Worm (Caenorhabditis elegans): Measurements from ENCODE around the gene ZK177.1.

The ZK177.1 gene

ce11 chrII:5543476-5544144, 15.7 kb downstream of the ZK177.1 start (continued):
- peak; percentile 77 for TF ChIP-seq fos-1 (tag; optimal IDR thresholded peaks at IDR 0.05)
- peak; percentile 93 for TF ChIP-seq ces-1 (GFP tag; optimal IDR thresholded peaks at IDR 0.05)
- peak; percentile 96 for TF ChIP-seq F37D6.2 (tag; optimal IDR thresholded peaks at IDR 0.05)
- TF ChIP-seq madf-5 (GFP tag; IDR thresholded peaks at IDR 0.05) = peak in 1 of 2 experiments; percentile 33; a peak in 1 of 4 replicates
- peak; percentile 65 for TF ChIP-seq lin-15B (tag; optimal IDR thresholded peaks at IDR 0.05)
- peak; percentile 42 for TF ChIP-seq ztf-11 (tag; optimal IDR thresholded peaks at IDR 0.05)
- TF ChIP-seq ceh-82 (tag; optimal IDR thresholded peaks at IDR 0.05) = no peak
- peak; percentile 85; the same call in 1 of the 2 replicates for TF ChIP-seq mxl-2 (GFP tag; conservative IDR thresholded peaks at IDR 0.05)
- TF ChIP-seq nhr-41 (GFP tag; IDR thresholded peaks at IDR 0.05) = peak; percentile 88
- peak; percentile 97 for TF ChIP-seq nhr-102 (tag; optimal IDR thresholded peaks at IDR 0.05)

- TF ChIP-seq egl-43 (GFP tag; IDR thresholded peaks at IDR 0.05) (peak; percentile 65; the same call in 1 of the 2 replicates), ceh-44 (GFP tag; IDR thresholded peaks at IDR 0.05) (no peak), dmd-6 (GFP tag; IDR thresholded peaks at IDR 0.05) (peak; percentile 80), F44E2.7 (GFP tag; IDR thresholded peaks at IDR 0.05) (no peak), pha-4 (GFP tag; IDR thresholded peaks at IDR 0.05) (peak; percentile 16; the same call in 1 of the 2 replicates), pha-4 (tag; optimal IDR thresholded peaks at IDR 0.05) (no peak), ceh-28 (tag; optimal IDR thresholded peaks at IDR 0.05) (no peak), nhr-6 (tag; optimal IDR thresholded peaks at IDR 0.05) (no peak), rbr-2 (tag; optimal IDR thresholded peaks at IDR 0.05) (no peak), arid-1 (GFP tag; conservative IDR thresholded peaks at IDR 0.05) (peak; percentile 74), zfp-3 (GFP tag; conservative IDR thresholded peaks at IDR 0.05) (no peak), ceh-32 (tag; optimal IDR thresholded peaks at IDR 0.05; ENCODE audit: poor library complexity) (no peak), nhr-77 (tag; optimal IDR thresholded peaks at IDR 0.05) (peak; percentile 15), F37D6.2 (tag; optimal IDR thresholded peaks at IDR 0.05) (no peak), dpl-1 (GFP tag; optimal IDR thresholded peaks at IDR 0.05) (peak; percentile 57), spr-1 (tag; optimal IDR thresholded peaks at IDR 0.05) (no peak), mep-1 (tag; optimal IDR thresholded peaks at IDR 0.05) (peak; percentile 76), ZK337.2 (GFP tag; IDR thresholded peaks at IDR 0.05) (no peak), sdz-12 (GFP tag; optimal IDR thresholded peaks at IDR 0.05) (no peak), lin-1 (GFP tag; IDR thresholded peaks at IDR 0.05) (peak; percentile 59; the same call in 1 of the 2 replicates), tag-97 (GFP tag; IDR thresholded peaks at IDR 0.05) (no peak), mdl-1 (tag; optimal IDR thresholded peaks at IDR 0.05) (peak in 1 of 2 experiments; percentile 45), tra-1 (GFP tag; IDR thresholded peaks at IDR 0.05) (no peak), pqm-1 (tag; optimal IDR thresholded peaks at IDR 0.05) (no peak), unc-130 (GFP tag; optimal IDR thresholded peaks at IDR 0.05) (no peak), hlh-11 (tag; optimal IDR thresholded peaks at IDR 0.05) (peak; percentile 77), Y5F2A.4 (GFP tag; optimal IDR thresholded peaks at IDR 0.05) (no peak), ctbp-1 (GFP tag; IDR thresholded peaks at IDR 0.05) (0 out of 2 replicates have a peak, but pooled peaks have one; percentile 17), set-16 (GFP tag; IDR thresholded peaks at IDR 0.05) (no peak), nhr-41 (GFP tag; IDR thresholded peaks at IDR 0.05) (peak; percentile 46; the same call in 1 of the 2 replicates), ZK546.5 (tag; optimal IDR thresholded peaks at IDR 0.05) (no peak), unc-39 (tag; optimal IDR thresholded peaks at IDR 0.05) (no peak), T26A8.4 (GFP tag; IDR thresholded peaks at IDR 0.05) (peak; percentile 4), D1046.2 (GFP tag; IDR thresholded peaks at IDR 0.05) (peak; percentile 59; the same call in 1 of the 2 replicates), nhr-42 (GFP tag; IDR thresholded peaks at IDR 0.05) (peak; percentile 86), madf-9 (GFP tag; conservative IDR thresholded peaks at IDR 0.05) (peak; percentile 63; the same call in 1 of the 2 replicates), daf-19 (GFP tag; conservative IDR thresholded peaks at IDR 0.05) (no peak), gei-8 (GFP tag; optimal IDR thresholded peaks at IDR 0.05) (no peak), hlh-30 (tag; optimal IDR thresholded peaks at IDR 0.05; ENCODE audit: insufficient read depth) (peak; percentile 33), Y75B8A.6 (GFP tag; IDR thresholded peaks at IDR 0.05) (no peak), lsy-2 (tag; optimal IDR thresholded peaks at IDR 0.05) (peak; percentile 0 to 83)
Measured at ce11 chrII:5544145-5544515, 16.2 kb downstream of the ZK177.1 start.
